Fruit fly (Drosophila melanogaster) whole organism, adult: ENCODE measurements around the gene tplus3b.

Experiments
- CG11617 ChIP-seq: fragments of 200-800 bp; sonication (Bioruptor generic); optimal IDR thresholded peaks from 2 replicates; lab custom pipeline; 2017; ENCODE audit warnings: mild to moderate bottlenecking, missing biosample characterization, missing genetic modification reagents, missing genetic modification characterization
- CG12768 ChIP-seq: fragments of 200-800 bp; sonication (Bioruptor generic); optimal IDR thresholded peaks from 2 replicates; lab custom pipeline; 2017; ENCODE audit warnings: missing biosample characterization, missing genetic modification characterization, mild to moderate bottlenecking, moderate library complexity, missing genetic modification reagents
- CG14711 ChIP-seq: fragments of 200-800 bp; sonication (Bioruptor generic); optimal IDR thresholded peaks from 2 replicates; lab custom pipeline; 2018; ENCODE audit warnings: missing biosample characterization, mild to moderate bottlenecking, missing genetic modification characterization, moderate library complexity
- CG1620 ChIP-seq: fragments of 200-800 bp; sonication (Bioruptor generic); optimal IDR thresholded peaks from 2 replicates; lab custom pipeline; 2016; ENCODE audit warnings: missing biosample characterization, missing genetic modification characterization
- CG33017 ChIP-seq: fragments of 200-800 bp; sonication (Bioruptor generic); optimal IDR thresholded peaks from 2 replicates; lab custom pipeline; 2018; ENCODE audit warnings: missing biosample characterization, mild to moderate bottlenecking, missing genetic modification characterization, moderate library complexity
- CG5204 ChIP-seq: fragments of 200-800 bp; sonication (Bioruptor generic); optimal IDR thresholded peaks from 2 replicates; lab custom pipeline; 2016; ENCODE audit warnings: missing biosample characterization, missing genetic modification characterization
- CG7045 ChIP-seq: fragments of 200-800 bp; sonication (Bioruptor generic); optimal IDR thresholded peaks from 2 replicates; lab custom pipeline; 2017; ENCODE audit warnings: missing biosample characterization, mild to moderate bottlenecking, missing genetic modification characterization
- CG7101 ChIP-seq: fragments of 200-800 bp; sonication (Bioruptor generic); optimal IDR thresholded peaks from 2 replicates; lab custom pipeline; 2018; ENCODE audit warnings: missing biosample characterization, mild to moderate bottlenecking, missing genetic modification characterization, moderate library complexity
- Clk ChIP-seq: fragments of 200-800 bp; sonication (Bioruptor generic); optimal IDR thresholded peaks from 2 replicates; lab custom pipeline; 2017; ENCODE audit warnings: missing biosample characterization, missing genetic modification characterization
- Crg-1 ChIP-seq: fragments of 200-800 bp; sonication (Bioruptor generic); optimal IDR thresholded peaks from 2 replicates; lab custom pipeline; 2016; ENCODE audit warnings: missing biosample characterization, missing genetic modification characterization
- Hr96 ChIP-seq: fragments of 200-800 bp; sonication (Bioruptor generic); optimal IDR thresholded peaks from 2 replicates; lab custom pipeline; 2016; ENCODE audit warnings: missing biosample characterization, missing genetic modification characterization
- Mnt ChIP-seq: fragments of 200-800 bp; sonication (Bioruptor generic); optimal IDR thresholded peaks from 2 replicates; lab custom pipeline; 2016; ENCODE audit warnings: missing biosample characterization, mild to moderate bottlenecking, missing genetic modification characterization
- bab1 ChIP-seq: fragments of 200-800 bp; sonication (Bioruptor generic); optimal IDR thresholded peaks from 3 replicates; lab custom pipeline; 2019; ENCODE audit warnings: missing biosample characterization, mild to moderate bottlenecking, missing genetic modification characterization, moderate library complexity
- cic ChIP-seq: fragments of 200-800 bp; sonication (Bioruptor generic); optimal IDR thresholded peaks from 2 replicates; lab custom pipeline; 2017; ENCODE audit warnings: missing biosample characterization, mild to moderate bottlenecking, missing genetic modification characterization, moderate library complexity
- cnc ChIP-seq, 2 experiments: fragments of >200 bp; optimal IDR thresholded peaks; 2 replicates each; lab custom pipeline; 2017
- kay ChIP-seq: fragments of 200-800 bp; sonication (Bioruptor generic); peaks from one replicate; lab custom pipeline; 2016; ENCODE audit warnings: missing biosample characterization, missing genetic modification characterization, borderline replicate concordance
- ovo ChIP-seq: fragments of 200-800 bp; sonication (Bioruptor generic); optimal IDR thresholded peaks from 2 replicates; lab custom pipeline; 2016; ENCODE audit warnings: missing biosample characterization, missing genetic modification characterization
- pad ChIP-seq: fragments of 200-800 bp; sonication (Bioruptor generic); optimal IDR thresholded peaks from 3 replicates; lab custom pipeline; 2017; ENCODE audit warnings: missing biosample characterization, missing genetic modification characterization, mild to moderate bottlenecking, moderate library complexity, missing genetic modification reagents
- tj ChIP-seq: fragments of 200-800 bp; sonication (Bioruptor generic); optimal IDR thresholded peaks from 3 replicates; lab custom pipeline; 2017; ENCODE audit warnings: missing biosample characterization, mild to moderate bottlenecking, missing genetic modification characterization, moderate library complexity
- toe ChIP-seq: fragments of 200-800 bp; sonication (Bioruptor generic); optimal IDR thresholded peaks from 2 replicates; lab custom pipeline; 2016; ENCODE audit warnings: missing biosample characterization, missing genetic modification characterization

The tplus3b gene

dm6 chr2L:22121651-22122165, 17.5 kb upstream of the tplus3b start:
- TF ChIP-seq pad (GFP tag; lab: Kevin White, UChicago) (no peak), ovo (GFP tag; lab: Kevin White, UChicago) (peak; percentile 67), kay (GFP tag; lab: Kevin White, UChicago) (no peak), CG11617 (GFP tag; lab: Kevin White, UChicago) (no peak), CG1620 (peak; percentile 28), bab1 (no peak), CG7045 (no peak), Hr96 (GFP tag; lab: Kevin White, UChicago) (peak; percentile 3)

- TF ChIP-seq Mnt (GFP tag; lab: Kevin White, UChicago), result no peak
- TF ChIP-seq cic (GFP tag; lab: Kevin White, UChicago), result no peak
- no peak for TF ChIP-seq CG33017
- TF ChIP-seq CG12768 (GFP tag; lab: Kevin White, UChicago), result no peak
- no peak for TF ChIP-seq pad (GFP tag; lab: Kevin White, UChicago)
- TF ChIP-seq CG5204, result no peak
- no peak for TF ChIP-seq CG1620
- no peak for TF ChIP-seq ovo (GFP tag; lab: Kevin White, UChicago)
- no peak for TF ChIP-seq cnc (optimal IDR thresholded peaks at IDR 0.05; lab: Kevin White, UChicago)
- TF ChIP-seq CG7045, result no peak
- TF ChIP-seq CG14711 (tag; lab: Kevin White, UChicago), result no peak
- no peak for TF ChIP-seq toe (GFP tag; lab: Kevin White, UChicago)
- TF ChIP-seq Clk (GFP tag; lab: Kevin White, UChicago), result no peak
- TF ChIP-seq kay (GFP tag; lab: Kevin White, UChicago), result no peak
- TF ChIP-seq CG11617 (GFP tag; lab: Kevin White, UChicago), result no peak
- TF ChIP-seq Hr96 (GFP tag; lab: Kevin White, UChicago), result no peak
- TF ChIP-seq tj (GFP tag; lab: Kevin White, UChicago), result no peak
- no peak for TF ChIP-seq Crg-1 (GFP tag; lab: Kevin White, UChicago)
- no peak for TF ChIP-seq CG7101 (tag; lab: Kevin White, UChicago)
- no peak for TF ChIP-seq bab1
These were observed 16.7 kb upstream of the tplus3b start, which contains the start of gene CG3651 for dm6 chr2L:22120871-22121388. Gene CG3651 (plus strand): TSS chr2L:22121338.

DNA sequence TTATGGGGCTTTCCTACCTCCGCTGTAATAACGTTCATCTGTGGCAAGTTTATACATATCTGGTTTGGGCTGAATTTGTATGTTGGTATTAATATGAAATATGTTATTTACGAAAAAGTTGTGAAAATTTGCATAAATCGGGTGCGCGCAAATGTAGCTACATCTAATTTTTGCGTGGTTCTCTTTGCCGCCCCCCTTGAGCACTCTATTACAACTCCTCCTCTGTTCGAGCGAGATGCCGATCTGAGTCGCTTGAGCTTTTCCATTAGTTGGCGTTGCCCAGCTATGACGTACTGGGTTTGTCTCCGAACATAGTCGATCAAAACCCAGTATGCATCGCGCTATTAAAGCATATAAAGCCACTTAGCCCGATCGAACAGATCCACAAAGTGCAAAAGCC, 4.5 kb upstream of the tplus3b start, which contains the start of gene CG6675:
Gene CG6675 (plus strand): TSS at position 301 of the 400 bp plus-strand sequence.
- TF ChIP-seq toe (GFP tag; lab: Kevin White, UChicago), result no peak
- peak; percentile 59 for TF ChIP-seq kay (GFP tag; lab: Kevin White, UChicago)
- no peak for TF ChIP-seq Clk (GFP tag; lab: Kevin White, UChicago)
- no peak for TF ChIP-seq Mnt (GFP tag; lab: Kevin White, UChicago)
- no peak for TF ChIP-seq CG14711 (tag; lab: Kevin White, UChicago)
- TF ChIP-seq CG7101 (tag; lab: Kevin White, UChicago), result no peak
- no peak for TF ChIP-seq bab1
- no peak for TF ChIP-seq CG1620
- no peak for TF ChIP-seq CG33017
- peak; percentile 20 for TF ChIP-seq CG5204
- no peak for TF ChIP-seq cic (GFP tag; lab: Kevin White, UChicago)
- TF ChIP-seq CG7045, result peak; percentile 43
- TF ChIP-seq ovo (GFP tag; lab: Kevin White, UChicago), result no peak
- no peak for TF ChIP-seq Hr96 (GFP tag; lab: Kevin White, UChicago)

DNA sequence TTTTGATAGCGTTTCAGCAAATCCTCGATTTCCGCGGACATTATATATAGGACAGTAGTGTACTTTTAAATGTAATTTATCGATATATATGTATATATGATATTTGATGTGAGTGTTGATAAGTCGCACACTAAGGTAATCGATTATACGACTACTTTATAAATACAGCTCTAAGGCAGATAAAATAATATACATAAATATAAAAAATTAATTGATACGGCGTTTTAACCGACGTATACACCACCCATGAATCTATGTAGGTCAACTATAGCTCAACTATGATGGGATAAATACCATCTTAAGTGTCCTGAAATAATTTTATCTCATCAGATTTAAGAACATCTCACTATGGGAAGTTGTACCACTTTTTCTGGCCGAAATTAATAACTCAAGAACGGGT, 3.0 kb upstream of the tplus3b start, which contains the start of gene CG10834:
Gene CG10834 (minus strand): TSS at position 101 of the 400 bp plus-strand sequence.
- TF ChIP-seq cic (GFP tag; lab: Kevin White, UChicago) (no peak), Clk (GFP tag; lab: Kevin White, UChicago) (no peak), pad (GFP tag; lab: Kevin White, UChicago) (no peak), bab1 (no peak), Crg-1 (GFP tag; lab: Kevin White, UChicago) (no peak), ovo (GFP tag; lab: Kevin White, UChicago) (no peak), Mnt (GFP tag; lab: Kevin White, UChicago) (no peak), CG33017 (no peak), CG14711 (tag; lab: Kevin White, UChicago) (no peak), CG1620 (no peak), CG11617 (GFP tag; lab: Kevin White, UChicago) (no peak)

DNA sequence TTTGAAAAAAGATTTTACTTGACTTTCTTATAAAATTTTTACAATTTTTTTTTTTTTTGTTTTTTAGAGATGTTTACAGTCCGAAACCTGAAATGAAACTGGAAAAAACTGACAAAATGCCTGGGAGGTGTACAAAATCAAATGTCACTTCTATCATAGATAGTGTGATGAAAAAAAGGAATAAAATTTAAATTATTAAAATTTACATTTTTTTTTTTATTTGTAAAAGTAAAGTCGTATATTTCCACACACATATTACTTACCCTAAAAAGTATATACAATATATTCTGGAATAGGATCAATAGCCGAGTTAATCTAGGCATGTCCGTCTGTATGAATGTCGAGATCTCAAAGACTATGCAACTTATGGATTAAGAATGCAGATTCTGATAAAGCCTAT, 1.2 kb upstream of the tplus3b start, which contains the start of gene CG15219:
Gene CG15219 (minus strand): TSS at position 101 of the 400 bp plus-strand sequence.
- TF ChIP-seq cnc (optimal IDR thresholded peaks at IDR 0.05; lab: Kevin White, UChicago) (no peak), CG14711 (tag; lab: Kevin White, UChicago) (no peak), ovo (GFP tag; lab: Kevin White, UChicago) (no peak), kay (GFP tag; lab: Kevin White, UChicago) (no peak), tj (GFP tag; lab: Kevin White, UChicago) (no peak)

dm6 chr2L:22079332-22079731, 24.9 kb downstream of the tplus3b start, which contains the start of gene ttm3:
Gene ttm3 (plus strand): TSS chr2L:22079632.
- TF ChIP-seq cic (GFP tag; lab: Kevin White, UChicago) (no peak), CG14711 (tag; lab: Kevin White, UChicago) (no peak), Clk (GFP tag; lab: Kevin White, UChicago) (no peak), CG7101 (tag; lab: Kevin White, UChicago) (no peak), CG33017 (no peak), CG11617 (GFP tag; lab: Kevin White, UChicago) (no peak), Mnt (GFP tag; lab: Kevin White, UChicago) (no peak), CG7045 (no peak), ovo (GFP tag; lab: Kevin White, UChicago) (no peak), CG5204 (no peak), cnc (optimal IDR thresholded peaks at IDR 0.05; lab: Kevin White, UChicago) (no peak), pad (GFP tag; lab: Kevin White, UChicago) (no peak), CG1620 (no peak), Hr96 (GFP tag; lab: Kevin White, UChicago) (no peak), kay (GFP tag; lab: Kevin White, UChicago) (no peak), CG12768 (GFP tag; lab: Kevin White, UChicago) (no peak), tj (GFP tag; lab: Kevin White, UChicago) (no peak), bab1 (no peak), Crg-1 (GFP tag; lab: Kevin White, UChicago) (no peak), toe (GFP tag; lab: Kevin White, UChicago) (no peak)
